Fruit fly (Drosophila melanogaster) whole organism, pupa: ENCODE results near the gene CG15020.

Source experiments
- CG14655 ChIP-seq: fragments of 200-800 bp; sonication (Bioruptor generic); optimal IDR thresholded peaks from 3 replicates; lab custom pipeline; 2017; ENCODE audit warnings: mild to moderate bottlenecking, missing biosample characterization, missing genetic modification reagents, missing genetic modification characterization
- CG32121 ChIP-seq: fragments of 200-800 bp; sonication (Bioruptor generic); IDR thresholded peaks from 2 replicates; pipeline ENCODE4 v1.3.6; 2022; ENCODE audit warnings: missing biosample characterization, missing genetic modification characterization
- CG4496 ChIP-seq: fragments of 200-800 bp; sonication (Bioruptor generic); IDR thresholded peaks from 3 replicates; pipeline ENCODE4 v1.3.6; 2022; ENCODE audit warnings: missing biosample characterization, missing genetic modification characterization
- CG8159 ChIP-seq: fragments of 200-800 bp; sonication (Bioruptor generic); optimal IDR thresholded peaks from 3 replicates; lab custom pipeline; 2018; ENCODE audit warnings: missing biosample characterization, mild to moderate bottlenecking, missing genetic modification characterization, moderate library complexity
- CG8301 ChIP-seq: fragments of 200-800 bp; sonication (Bioruptor generic); optimal IDR thresholded peaks from 2 replicates; lab custom pipeline; 2018; ENCODE audit warnings: missing biosample characterization, mild to moderate bottlenecking, missing genetic modification characterization
- Ets98B ChIP-seq: fragments of 200-800 bp; sonication (Bioruptor generic); IDR thresholded peaks from 2 replicates; pipeline ENCODE4 v1.3.6; 2022; ENCODE audit warnings: missing biosample characterization, missing genetic modification characterization
- Pif1A ChIP-seq: fragments of 200-800 bp; sonication (Bioruptor generic); optimal IDR thresholded peaks from 3 replicates; lab custom pipeline; 2016; ENCODE audit warnings: missing biosample characterization, missing genetic modification characterization
- Snoo ChIP-seq: fragments of 200-800 bp; sonication (Bioruptor generic); optimal IDR thresholded peaks from 3 replicates; lab custom pipeline; 2017; ENCODE audit warnings: missing biosample characterization, mild to moderate bottlenecking, missing genetic modification characterization, inconsistent platforms

DNA sequence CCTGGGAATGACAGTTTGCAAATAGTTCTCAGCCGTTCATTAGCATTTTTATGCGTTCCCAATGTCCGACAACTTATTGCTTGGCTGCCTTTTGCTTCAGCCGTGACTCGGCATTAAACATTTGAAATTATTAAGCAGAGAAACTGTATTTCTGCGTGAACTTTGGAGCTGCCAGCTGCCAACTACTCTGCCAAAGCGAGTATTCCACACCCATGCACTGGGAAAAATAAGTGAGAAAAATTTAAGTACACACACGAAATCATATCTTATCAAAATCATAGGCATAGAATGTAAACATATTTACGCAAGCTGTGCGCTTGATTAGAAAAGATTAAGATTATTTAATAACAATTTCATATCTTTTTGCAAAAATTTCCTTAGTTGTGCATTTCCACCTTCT is 8.5 kb upstream of the CG15020 start:
- TF ChIP-seq Ets98B (GFP tag; lab: Robert Waterston, UW) (peak; percentile 60), CG8159 (tag; lab: Kevin White, UChicago) (no peak), Snoo (tag; lab: Kevin White, UChicago) (no peak), CG32121 (GFP tag; lab: Robert Waterston, UW) (peak; percentile 67), Pif1A (GFP tag; lab: Kevin White, UChicago) (no peak), CG14655 (GFP tag; lab: Kevin White, UChicago) (no peak), CG4496 (peak; percentile 79), CG8301 (peak; percentile 4)
